Fruit fly (Drosophila melanogaster): ENCODE results near the gene CG6106.

DNA sequence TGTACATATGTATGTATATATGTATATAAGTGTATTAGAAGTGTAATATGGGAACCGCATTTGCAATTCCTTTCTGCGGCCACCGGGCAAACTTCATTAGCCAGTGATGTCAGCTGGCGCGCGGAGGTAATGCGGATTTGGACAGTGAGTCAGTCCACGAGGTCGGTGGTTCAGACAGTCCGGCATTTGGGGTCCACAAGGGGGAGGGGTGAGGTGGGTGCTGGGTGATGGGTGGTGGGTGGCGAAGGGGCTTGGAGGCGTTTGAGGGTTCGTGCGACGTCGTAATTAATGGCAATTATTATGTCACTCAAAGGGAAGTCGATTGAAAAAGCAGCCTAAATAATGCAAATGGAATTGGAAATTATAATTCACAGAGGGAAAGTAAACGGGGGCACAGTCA lies 11.1 kb downstream of the CG6106 start:
- no peak for TF ChIP-seq CG32121 (GFP tag; IDR thresholded peaks at IDR 0.05)
- TF ChIP-seq Pif1A (GFP tag; optimal IDR thresholded peaks at IDR 0.05), result no peak
- TF ChIP-seq D1 (tag; optimal IDR thresholded peaks at IDR 0.05), result no peak
- no peak for TF ChIP-seq CG4496 (GFP tag; IDR thresholded peaks at IDR 0.05)
- TF ChIP-seq CG8159 (tag; optimal IDR thresholded peaks at IDR 0.05), result no peak
- no peak for TF ChIP-seq CG34367 (tag; optimal IDR thresholded peaks at IDR 0.05)
- no peak for TF ChIP-seq CG14655 (GFP tag; optimal IDR thresholded peaks at IDR 0.05)
- no peak for TF ChIP-seq rn (GFP tag; IDR thresholded peaks at IDR 0.05)
- no peak for TF ChIP-seq CG9948 (tag; optimal IDR thresholded peaks at IDR 0.05)
- no peak for TF ChIP-seq CG13204 (GFP tag; optimal IDR thresholded peaks at IDR 0.05)
- no peak for TF ChIP-seq Snoo (tag; optimal IDR thresholded peaks at IDR 0.05)
- no peak for TF ChIP-seq CG10348 (GFP tag; IDR thresholded peaks at IDR 0.05)
- no peak for TF ChIP-seq CG12605 (GFP tag; IDR thresholded peaks at IDR 0.05)
- TF ChIP-seq Ets98B (GFP tag; IDR thresholded peaks at IDR 0.05), result no peak

Measured in whole organism, pupa.